Fruit fly (Drosophila melanogaster) whole organism, pupa: ENCODE measurements around the gene CG5439.
A peak's percentile ranks its signal among the peaks of the same experiment; 100 is the strongest.

Experiments
- CG13204 ChIP-seq: fragments of 200-800 bp; sonication (Bioruptor generic); optimal IDR thresholded peaks from 2 replicates; lab custom pipeline; 2018; ENCODE audit warnings: missing biosample characterization, mild to moderate bottlenecking, missing genetic modification characterization, moderate library complexity
- CG14655 ChIP-seq: fragments of 200-800 bp; sonication (Bioruptor generic); optimal IDR thresholded peaks from 3 replicates; lab custom pipeline; 2017; ENCODE audit warnings: mild to moderate bottlenecking, missing biosample characterization, missing genetic modification reagents, missing genetic modification characterization
- CG15710 ChIP-seq: fragments of 200-800 bp; sonication (Bioruptor generic); optimal IDR thresholded peaks from 2 replicates; lab custom pipeline; 2018; ENCODE audit warnings: missing biosample characterization, mild to moderate bottlenecking, missing genetic modification characterization, moderate library complexity
- CG17806 ChIP-seq: fragments of 200-800 bp; sonication (Bioruptor generic); optimal IDR thresholded peaks from 2 replicates; lab custom pipeline; 2018; ENCODE audit warnings: missing biosample characterization, mild to moderate bottlenecking, missing genetic modification characterization, moderate library complexity
- CG32121 ChIP-seq: fragments of 200-800 bp; sonication (Bioruptor generic); IDR thresholded peaks from 2 replicates; pipeline ENCODE4 v1.3.6; 2022; ENCODE audit warnings: missing biosample characterization, missing genetic modification characterization
- CG34367 ChIP-seq: fragments of 200-800 bp; sonication (Bioruptor generic); optimal IDR thresholded peaks from 2 replicates; lab custom pipeline; 2018; ENCODE audit warnings: missing biosample characterization, mild to moderate bottlenecking, missing genetic modification characterization
- CG4496 ChIP-seq: fragments of 200-800 bp; sonication (Bioruptor generic); IDR thresholded peaks from 3 replicates; pipeline ENCODE4 v1.3.6; 2022; ENCODE audit warnings: missing biosample characterization, missing genetic modification characterization
- CG8159 ChIP-seq: fragments of 200-800 bp; sonication (Bioruptor generic); optimal IDR thresholded peaks from 3 replicates; lab custom pipeline; 2018; ENCODE audit warnings: missing biosample characterization, mild to moderate bottlenecking, missing genetic modification characterization, moderate library complexity
- CG9948 ChIP-seq: fragments of 200-800 bp; sonication (Bioruptor generic); optimal IDR thresholded peaks from 2 replicates; lab custom pipeline; 2018; ENCODE audit warnings: missing biosample characterization, mild to moderate bottlenecking, missing genetic modification characterization, moderate library complexity
- EcR ChIP-seq: fragments of 200-800 bp; sonication (Bioruptor generic); optimal IDR thresholded peaks from 3 replicates; lab custom pipeline; 2019; ENCODE audit warnings: missing biosample characterization, missing genetic modification characterization, mild to moderate bottlenecking, moderate library complexity, missing genetic modification reagents
- Pif1A ChIP-seq: fragments of 200-800 bp; sonication (Bioruptor generic); optimal IDR thresholded peaks from 3 replicates; lab custom pipeline; 2016; ENCODE audit warnings: missing biosample characterization, missing genetic modification characterization
- Snoo ChIP-seq: fragments of 200-800 bp; sonication (Bioruptor generic); optimal IDR thresholded peaks from 3 replicates; lab custom pipeline; 2017; ENCODE audit warnings: missing biosample characterization, mild to moderate bottlenecking, missing genetic modification characterization, inconsistent platforms
- fd96Ca ChIP-seq: fragments of 200-800 bp; sonication (Bioruptor generic); IDR thresholded peaks from 3 replicates; pipeline ENCODE4 v1.3.6; 2022; ENCODE audit warnings: missing biosample characterization, missing genetic modification characterization
- rn ChIP-seq: fragments of 200-800 bp; sonication (Bioruptor generic); IDR thresholded peaks from 2 replicates; pipeline ENCODE4 v1.3.6; 2022; ENCODE audit warnings: missing biosample characterization, missing genetic modification characterization

DNA sequence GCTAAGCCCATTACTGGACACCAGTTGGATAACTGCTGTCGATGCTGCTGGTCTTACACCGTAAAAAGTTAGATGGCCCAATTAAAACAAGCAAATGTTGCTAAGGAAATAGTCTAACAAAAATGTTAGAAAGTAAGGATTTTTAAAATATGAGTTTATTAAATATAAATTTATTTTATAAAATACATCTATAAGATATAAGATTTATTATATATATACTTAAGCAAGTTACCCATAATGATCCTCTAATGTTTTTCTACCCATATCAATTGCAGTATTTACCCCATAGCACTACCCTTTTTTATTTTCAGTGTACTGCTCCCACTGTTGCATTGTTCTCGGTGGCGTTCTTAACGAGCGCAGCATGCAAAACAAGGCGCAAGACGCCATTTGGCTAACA, 30.7 kb upstream of the CG5439 start:
- TF ChIP-seq CG32121 (GFP tag; lab: Robert Waterston, UW) = 0 out of 2 replicates have a peak, but pooled peaks have one; percentile 25
- no peak for TF ChIP-seq CG4496 (GFP tag; lab: Robert Waterston, UW)
- TF ChIP-seq Pif1A = no peak
- TF ChIP-seq CG34367 (tag; lab: Kevin White, UChicago) = peak; percentile 68
- TF ChIP-seq CG14655 = peak; percentile 75
- TF ChIP-seq rn = no peak
- TF ChIP-seq EcR = no peak
- TF ChIP-seq CG9948 (tag; lab: Kevin White, UChicago) = peak; percentile 86
- TF ChIP-seq CG17806 (tag; lab: Kevin White, UChicago) = peak; percentile 81
- peak; percentile 83 for TF ChIP-seq CG15710 (tag; lab: Kevin White, UChicago)
- peak; percentile 41 for TF ChIP-seq CG13204
- peak; percentile 43 for TF ChIP-seq Snoo
- no peak for TF ChIP-seq fd96Ca (GFP tag; lab: Robert Waterston, UW)
- TF ChIP-seq CG8159 (tag; lab: Kevin White, UChicago) = peak; percentile 89
